Fruit fly (Drosophila melanogaster) Kc167 (cell line): ENCODE measurements around the gene CG17378.

Experiments
- Myc ChIP-seq: fragments of >200 bp; optimal IDR thresholded peaks from 2 replicates; lab custom pipeline; 2017; ENCODE audit warnings: missing external identifiers
- h ChIP-seq: fragments of >200 bp; optimal IDR thresholded peaks from 3 replicates; lab custom pipeline; 2018; ENCODE audit warnings: missing external identifiers
- psq ChIP-seq: fragments of >200 bp; optimal IDR thresholded peaks from 2 replicates; lab custom pipeline; 2017; ENCODE audit warnings: missing external identifiers
- ttk ChIP-seq: sonication (Bioruptor generic); optimal IDR thresholded peaks from 2 replicates; lab custom pipeline; 2017; ENCODE audit warnings: missing external identifiers

DNA sequence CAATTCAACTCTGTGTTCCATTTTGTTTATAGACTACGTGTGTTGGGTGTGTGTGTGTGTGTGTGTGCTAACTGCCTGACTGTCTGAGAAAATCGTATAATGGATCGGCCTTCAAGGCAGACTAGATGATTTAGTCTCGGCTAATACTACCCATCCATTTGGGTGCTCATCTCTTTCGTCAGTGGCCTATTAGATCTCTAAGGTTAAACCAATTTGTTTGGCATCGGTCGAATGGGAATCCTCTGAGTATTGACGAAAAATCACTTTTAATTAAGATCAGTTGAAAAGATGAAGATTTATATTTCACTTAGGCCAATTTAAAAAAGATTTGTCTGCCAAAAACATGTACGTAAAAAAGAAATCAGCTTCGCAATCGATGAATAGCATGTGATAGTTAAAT, 28.3 kb upstream of the CG17378 start, which contains the start of gene CG31910:
- TF ChIP-seq Myc (lab: Kevin White, UChicago) (no peak), h (no peak), ttk (lab: Kevin White, UChicago) (no peak), psq (lab: Kevin White, UChicago) (no peak)
